Fruit fly (Drosophila melanogaster) whole organism, wandering third instar larva: ENCODE results near the gene Srp54k.

Source experiments
- CG32264 ChIP-seq: fragments of 200-800 bp; sonication (Bioruptor generic); optimal IDR thresholded peaks from 2 replicates; lab custom pipeline; 2016; ENCODE audit warnings: missing biosample characterization, missing genetic modification characterization
- Hr83 ChIP-seq: fragments of 200-300 bp; sonication (Bioruptor generic); optimal IDR thresholded peaks from 2 replicates; lab custom pipeline; 2016; ENCODE audit warnings: missing biosample characterization, mild to moderate bottlenecking, missing genetic modification characterization, moderate library complexity; ENCODE audit not compliant: poor library complexity, severe bottlenecking
- Myc ChIP-seq: fragments of >200 bp; optimal IDR thresholded peaks from 2 replicates; lab custom pipeline; 2017
- Vsx2 ChIP-seq: fragments of 200-300, 225-300 bp; sonication (Bioruptor generic); optimal IDR thresholded peaks from 2 replicates; lab custom pipeline; 2018; ENCODE audit warnings: missing biosample characterization, missing genetic modification characterization; ENCODE audit not compliant: partially characterized antibody
- dsf ChIP-seq: sonication (Bioruptor generic); optimal IDR thresholded peaks from 2 replicates; lab custom pipeline; 2016; ENCODE audit warnings: missing biosample characterization, missing genetic modification characterization, borderline replicate concordance
- lola ChIP-seq: fragments of >200 bp; optimal IDR thresholded peaks from 2 replicates; lab custom pipeline; 2017; ENCODE audit warnings: missing biosample characterization, missing genetic modification characterization

- no peak for TF ChIP-seq dsf (GFP tag; lab: Kevin White, UChicago)
- TF ChIP-seq CG32264, result no peak
- no peak for TF ChIP-seq Vsx2 (GFP tag; lab: Kevin White, UChicago)
- peak; percentile 100 for TF ChIP-seq Myc (lab: Kevin White, UChicago)
- TF ChIP-seq lola (GFP tag; lab: Kevin White, UChicago), result no peak
- TF ChIP-seq Hr83 (GFP tag; lab: Kevin White, UChicago), result no peak
Observed at dm6 chr3L:5152354-5152806, at the start of gene Srp54k, which contains the start of gene Gen.
